Fruit fly (Drosophila melanogaster): ENCODE measurements around the gene CG13455.

CG13455 gene

DNA sequence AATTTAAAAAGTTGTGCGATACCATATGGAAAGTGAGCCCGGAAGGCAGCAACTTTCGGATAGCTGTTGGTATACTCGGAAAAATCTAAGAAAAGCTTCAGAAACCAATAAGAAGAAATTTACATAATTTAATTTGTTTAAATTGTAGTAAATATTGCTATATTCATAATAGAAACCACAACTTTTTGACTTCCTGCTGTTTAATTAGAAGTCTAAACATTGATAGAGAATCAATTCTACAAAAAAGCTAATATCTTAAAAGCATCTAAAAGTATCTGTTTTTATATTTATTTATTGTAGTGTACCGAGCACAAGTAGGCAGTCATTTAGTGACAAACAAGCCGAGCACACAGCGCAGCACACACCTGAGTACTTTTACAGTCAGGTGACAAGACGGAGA, at the start of gene CG13455:
CG13455 (plus strand) TSS at position 301 of the 400 bp plus-strand sequence.
- TF ChIP-seq Mnt (GFP tag; optimal IDR thresholded peaks at IDR 0.05) (no peak), pad (GFP tag; optimal IDR thresholded peaks at IDR 0.05) (no peak), tj (GFP tag; optimal IDR thresholded peaks at IDR 0.05) (no peak)

DNA sequence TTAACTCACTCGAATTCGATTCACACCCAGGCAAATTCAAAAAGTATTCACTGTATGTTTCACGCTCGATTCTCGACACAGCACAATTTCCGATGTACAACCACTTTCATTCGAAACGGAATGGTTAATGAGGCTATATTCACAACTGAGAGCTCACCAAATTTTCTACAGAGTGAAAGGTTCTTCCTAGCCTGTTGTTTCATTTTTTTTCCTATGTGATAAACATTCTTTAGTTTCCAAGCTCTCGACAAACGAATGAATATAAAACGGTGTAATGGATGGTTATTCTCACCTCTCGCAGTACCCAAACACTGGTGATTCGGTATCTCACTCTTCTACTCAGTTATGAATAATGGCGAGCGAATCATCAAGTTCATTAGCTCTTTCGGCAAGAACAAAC, 22.4 kb upstream of the CG13455 start, which contains the start of gene cocoon:
cocoon (minus strand) TSS at position 101 of the 400 bp plus-strand sequence.
- TF ChIP-seq CG11617 (GFP tag; optimal IDR thresholded peaks at IDR 0.05), result no peak
- TF ChIP-seq cnc (optimal IDR thresholded peaks at IDR 0.05), result no peak
- no peak for TF ChIP-seq CG12768 (GFP tag; optimal IDR thresholded peaks at IDR 0.05)
- no peak for TF ChIP-seq kay (GFP tag; ENCODE audit: borderline replicate concordance)
- TF ChIP-seq CG14711 (tag; optimal IDR thresholded peaks at IDR 0.05), result no peak
- TF ChIP-seq Clk (GFP tag; optimal IDR thresholded peaks at IDR 0.05), result no peak
- TF ChIP-seq CG7045 (GFP tag; optimal IDR thresholded peaks at IDR 0.05), result no peak
- no peak for TF ChIP-seq ovo (GFP tag; optimal IDR thresholded peaks at IDR 0.05)
- no peak for TF ChIP-seq bab1 (GFP tag; optimal IDR thresholded peaks at IDR 0.05)
- TF ChIP-seq Hr96 (GFP tag; optimal IDR thresholded peaks at IDR 0.05), result no peak
- TF ChIP-seq CG1620 (GFP tag; optimal IDR thresholded peaks at IDR 0.05), result no peak
- TF ChIP-seq cic (GFP tag; optimal IDR thresholded peaks at IDR 0.05), result no peak
- no peak for TF ChIP-seq CG5204 (GFP tag; optimal IDR thresholded peaks at IDR 0.05)
- no peak for TF ChIP-seq CG33017 (tag; optimal IDR thresholded peaks at IDR 0.05)
- TF ChIP-seq toe (GFP tag; optimal IDR thresholded peaks at IDR 0.05), result no peak
- TF ChIP-seq Mnt (GFP tag; optimal IDR thresholded peaks at IDR 0.05), result no peak
- TF ChIP-seq pad (GFP tag; optimal IDR thresholded peaks at IDR 0.05), result no peak
- no peak for TF ChIP-seq Crg-1 (GFP tag; optimal IDR thresholded peaks at IDR 0.05)
- no peak for TF ChIP-seq tj (GFP tag; optimal IDR thresholded peaks at IDR 0.05)
- TF ChIP-seq CG7101 (tag; optimal IDR thresholded peaks at IDR 0.05), result no peak

DNA sequence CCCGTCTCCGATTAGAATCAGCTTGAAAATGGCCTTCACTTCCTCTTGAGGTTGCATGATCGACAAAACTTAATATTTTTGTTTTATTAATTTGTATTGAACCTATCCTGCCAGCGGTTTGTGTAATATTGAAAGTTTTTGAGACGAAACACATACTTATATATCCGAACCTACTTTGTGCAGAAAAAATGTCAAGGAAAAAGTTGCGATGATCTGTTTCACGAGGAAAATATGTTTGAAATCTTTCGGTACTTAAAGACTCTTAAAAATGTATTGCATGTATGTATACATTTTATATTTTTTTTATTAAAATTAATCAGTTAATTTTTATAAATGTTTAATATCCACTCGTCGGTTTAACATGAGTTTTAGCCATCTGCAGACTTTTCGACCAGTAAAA, 11.1 kb upstream of the CG13455 start, which contains the start of gene Ran-like:
Ran-like (minus strand) TSS at position 101 of the 400 bp plus-strand sequence.
- TF ChIP-seq Crg-1 (GFP tag; optimal IDR thresholded peaks at IDR 0.05), result no peak
- TF ChIP-seq CG1620 (GFP tag; optimal IDR thresholded peaks at IDR 0.05), result no peak
- no peak for TF ChIP-seq CG5204 (GFP tag; optimal IDR thresholded peaks at IDR 0.05)
- no peak for TF ChIP-seq CG33017 (tag; optimal IDR thresholded peaks at IDR 0.05)
- TF ChIP-seq kay (GFP tag; ENCODE audit: borderline replicate concordance), result no peak
- no peak for TF ChIP-seq CG7045 (GFP tag; optimal IDR thresholded peaks at IDR 0.05)
- no peak for TF ChIP-seq CG11617 (GFP tag; optimal IDR thresholded peaks at IDR 0.05)
- TF ChIP-seq cic (GFP tag; optimal IDR thresholded peaks at IDR 0.05), result no peak
- no peak for TF ChIP-seq pad (GFP tag; optimal IDR thresholded peaks at IDR 0.05)

DNA sequence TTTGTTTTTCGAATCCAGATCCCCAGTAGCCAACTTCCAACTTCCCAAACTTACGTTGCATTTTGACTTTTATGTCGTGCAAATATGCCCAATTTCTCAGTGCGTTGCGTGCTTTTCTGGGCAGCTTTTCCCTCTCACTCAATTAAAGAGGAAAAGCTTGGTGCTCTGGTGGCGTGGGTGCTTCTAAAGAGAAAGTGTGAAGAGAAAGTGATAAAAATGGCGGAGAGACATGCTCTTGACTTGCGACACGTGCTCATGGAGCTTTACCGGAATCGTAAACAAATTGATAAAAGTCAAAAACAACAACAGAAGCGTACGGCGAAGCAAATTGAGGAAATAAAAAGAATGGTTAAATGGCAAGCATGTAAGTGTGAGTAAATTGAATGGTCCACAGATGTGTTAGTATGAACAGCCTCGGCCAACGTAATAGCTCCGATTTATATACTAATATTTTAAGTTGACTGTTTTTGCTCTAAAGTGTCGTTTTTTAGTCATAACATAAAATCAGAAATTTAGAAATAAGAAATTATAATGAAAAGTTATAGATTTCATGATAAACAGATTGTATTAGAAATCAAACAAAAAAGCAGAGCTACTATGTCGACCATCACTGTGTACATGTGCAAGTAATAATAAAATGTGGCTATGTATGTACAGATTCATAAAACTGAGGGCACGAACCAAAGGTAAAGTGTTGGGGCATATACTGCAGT, 2.3 kb upstream of the CG13455 start:
- TF ChIP-seq Hr96 (GFP tag; optimal IDR thresholded peaks at IDR 0.05) (no peak), CG14711 (tag; optimal IDR thresholded peaks at IDR 0.05) (no peak), CG12768 (GFP tag; optimal IDR thresholded peaks at IDR 0.05) (no peak), Mnt (GFP tag; optimal IDR thresholded peaks at IDR 0.05) (peak; percentile 83), bab1 (GFP tag; optimal IDR thresholded peaks at IDR 0.05) (no peak), cnc (optimal IDR thresholded peaks at IDR 0.05) (no peak), tj (GFP tag; optimal IDR thresholded peaks at IDR 0.05) (no peak), toe (GFP tag; optimal IDR thresholded peaks at IDR 0.05) (no peak), pad (GFP tag; optimal IDR thresholded peaks at IDR 0.05) (no peak), CG5204 (GFP tag; optimal IDR thresholded peaks at IDR 0.05) (no peak), CG33017 (tag; optimal IDR thresholded peaks at IDR 0.05) (no peak), CG11617 (GFP tag; optimal IDR thresholded peaks at IDR 0.05) (no peak), Clk (GFP tag; optimal IDR thresholded peaks at IDR 0.05) (no peak), Crg-1 (GFP tag; optimal IDR thresholded peaks at IDR 0.05) (no peak), CG1620 (GFP tag; optimal IDR thresholded peaks at IDR 0.05) (no peak), kay (GFP tag; ENCODE audit: borderline replicate concordance) (peak; percentile 89), cic (GFP tag; optimal IDR thresholded peaks at IDR 0.05) (peak; percentile 77), ovo (GFP tag; optimal IDR thresholded peaks at IDR 0.05) (no peak), CG7101 (tag; optimal IDR thresholded peaks at IDR 0.05) (no peak), CG7045 (GFP tag; optimal IDR thresholded peaks at IDR 0.05) (no peak)

DNA sequence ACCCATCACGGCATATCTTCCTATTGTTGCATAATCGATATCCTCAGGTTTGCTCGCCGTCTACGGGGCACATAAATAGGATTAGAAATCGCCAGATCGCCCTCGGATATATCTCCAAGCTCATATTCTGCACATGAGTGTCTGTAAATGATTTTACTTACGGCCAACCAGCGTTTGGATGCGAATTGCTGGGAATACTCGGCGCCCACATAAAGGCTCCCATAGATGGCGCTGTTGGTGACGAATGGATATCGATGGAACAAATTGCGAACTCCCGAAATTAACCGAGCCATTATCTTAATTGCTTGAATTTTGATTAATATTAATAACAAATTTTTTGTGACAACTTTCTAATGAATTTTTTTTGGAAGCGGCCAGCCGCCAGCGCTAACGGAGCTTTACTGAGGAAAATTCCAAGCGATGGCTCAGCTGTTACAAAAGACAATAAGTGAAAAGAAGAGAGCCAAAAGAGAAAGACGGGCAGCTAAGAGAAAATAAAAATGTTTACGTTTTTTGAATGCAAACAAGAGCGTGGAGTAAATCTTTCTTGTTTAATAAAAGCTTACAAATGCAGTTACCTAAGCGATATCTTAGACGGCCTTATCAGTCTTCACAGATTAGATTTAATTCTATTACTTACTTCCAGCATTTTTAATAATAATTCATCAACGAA, 1.6 kb upstream of the CG13455 start:
- TF ChIP-seq Clk (GFP tag; optimal IDR thresholded peaks at IDR 0.05), result no peak
- TF ChIP-seq Crg-1 (GFP tag; optimal IDR thresholded peaks at IDR 0.05), result no peak
- peak; percentile 1 for TF ChIP-seq Mnt (GFP tag; optimal IDR thresholded peaks at IDR 0.05)
- TF ChIP-seq CG11617 (GFP tag; optimal IDR thresholded peaks at IDR 0.05), result no peak
- no peak for TF ChIP-seq CG5204 (GFP tag; optimal IDR thresholded peaks at IDR 0.05)
- TF ChIP-seq toe (GFP tag; optimal IDR thresholded peaks at IDR 0.05), result no peak
- no peak for TF ChIP-seq CG7045 (GFP tag; optimal IDR thresholded peaks at IDR 0.05)
- TF ChIP-seq Hr96 (GFP tag; optimal IDR thresholded peaks at IDR 0.05), result no peak
- peak; percentile 47 for TF ChIP-seq cic (GFP tag; optimal IDR thresholded peaks at IDR 0.05)
- TF ChIP-seq ovo (GFP tag; optimal IDR thresholded peaks at IDR 0.05), result peak; percentile 21
- no peak for TF ChIP-seq tj (GFP tag; optimal IDR thresholded peaks at IDR 0.05)
- no peak for TF ChIP-seq CG7101 (tag; optimal IDR thresholded peaks at IDR 0.05)
- peak; percentile 70 for TF ChIP-seq kay (GFP tag; ENCODE audit: borderline replicate concordance)

DNA sequence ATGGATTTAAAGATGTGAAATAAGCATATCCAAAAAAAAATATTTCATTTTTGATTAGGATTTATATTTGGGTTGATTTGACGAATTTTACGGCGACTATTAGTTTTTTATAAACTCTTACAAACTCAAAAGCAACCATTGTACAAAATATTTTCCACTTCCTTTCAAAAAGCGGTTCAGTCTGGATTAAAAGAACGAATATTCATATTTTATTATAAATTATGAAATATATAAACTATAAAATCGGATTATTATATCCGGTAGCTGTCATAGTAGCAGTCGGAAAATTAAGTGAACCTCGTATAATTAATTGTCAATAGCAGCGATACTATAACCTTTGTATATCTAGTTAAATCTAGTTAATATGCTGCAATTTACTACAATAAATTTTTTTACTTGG, 925 bp upstream of the CG13455 start, which contains the start of gene CG12355:
CG12355 (minus strand) TSS at position 101 of the 400 bp plus-strand sequence.
- TF ChIP-seq Mnt (GFP tag; optimal IDR thresholded peaks at IDR 0.05) (no peak), CG33017 (tag; optimal IDR thresholded peaks at IDR 0.05) (no peak), CG11617 (GFP tag; optimal IDR thresholded peaks at IDR 0.05) (no peak), CG1620 (GFP tag; optimal IDR thresholded peaks at IDR 0.05) (no peak), Hr96 (GFP tag; optimal IDR thresholded peaks at IDR 0.05) (no peak), Crg-1 (GFP tag; optimal IDR thresholded peaks at IDR 0.05) (no peak), CG5204 (GFP tag; optimal IDR thresholded peaks at IDR 0.05) (no peak), toe (GFP tag; optimal IDR thresholded peaks at IDR 0.05) (no peak), CG12768 (GFP tag; optimal IDR thresholded peaks at IDR 0.05) (no peak), cnc (optimal IDR thresholded peaks at IDR 0.05) (no peak), CG7101 (tag; optimal IDR thresholded peaks at IDR 0.05) (no peak), ovo (GFP tag; optimal IDR thresholded peaks at IDR 0.05) (no peak), bab1 (GFP tag; optimal IDR thresholded peaks at IDR 0.05) (no peak), CG14711 (tag; optimal IDR thresholded peaks at IDR 0.05) (no peak), Clk (GFP tag; optimal IDR thresholded peaks at IDR 0.05) (no peak), kay (GFP tag; ENCODE audit: borderline replicate concordance) (no peak), CG7045 (GFP tag; optimal IDR thresholded peaks at IDR 0.05) (no peak), cic (GFP tag; optimal IDR thresholded peaks at IDR 0.05) (no peak), pad (GFP tag; optimal IDR thresholded peaks at IDR 0.05) (no peak)

All from whole organism, adult.